Worm (Caenorhabditis elegans) whole organism, L1 larva: ENCODE results near the gene B0272.3.

Experiments
- C04F5.9 ChIP-seq: sonication (generic microtip); optimal IDR thresholded peaks from 2 replicates; lab custom pipeline; 2016; ENCODE audit warnings: missing genetic modification characterization, missing compliant biosample characterization
- C16A3.4 ChIP-seq: fragments of 150-350 bp; optimal IDR thresholded peaks from 2 replicates; lab custom pipeline; 2014; ENCODE audit warnings: missing biosample characterization, missing genetic modification characterization
- C34B4.2 ChIP-seq: sonication (generic microtip); optimal IDR thresholded peaks from 2 replicates; lab custom pipeline; 2017; ENCODE audit warnings: mild to moderate bottlenecking, missing genetic modification characterization, missing compliant biosample characterization
- Y116A8C.19 ChIP-seq: sonication (generic microtip); optimal IDR thresholded peaks from 2 replicates; lab custom pipeline; 2016; ENCODE audit warnings: missing compliant biosample characterization, missing genetic modification characterization, borderline replicate concordance
- aha-1 ChIP-seq: fragments of 150-350 bp; optimal IDR thresholded peaks from 2 replicates; lab custom pipeline; 2014; ENCODE audit warnings: missing biosample characterization, missing genetic modification characterization
- alr-1 ChIP-seq: fragments of 200-800 bp; sonication (Bioruptor generic); optimal IDR thresholded peaks from 2 replicates; lab custom pipeline; 2018; ENCODE audit warnings: borderline replicate concordance, mild to moderate bottlenecking, missing genetic modification characterization, missing compliant biosample characterization
- aly-2 ChIP-seq: fragments of 150-350 bp; optimal IDR thresholded peaks from 2 replicates; lab custom pipeline; 2014; ENCODE audit warnings: missing biosample characterization, missing genetic modification characterization
- ceh-8 ChIP-seq: fragments of 200-800 bp; sonication (Bioruptor generic); optimal IDR thresholded peaks from 2 replicates; lab custom pipeline; 2018; ENCODE audit warnings: mild to moderate bottlenecking, missing genetic modification characterization, moderate library complexity, missing compliant biosample characterization
- ceh-82 ChIP-seq, 3 experiments: fragments of 150-350 bp in 1 of 3; sonication (generic microtip) in 2 of 3; optimal IDR thresholded peaks; 2 replicates each; lab custom pipeline; 2014 to 2017; ENCODE audit warnings: missing biosample characterization in 3 of 3, missing genetic modification characterization in 3 of 3
- ceh-90 ChIP-seq: sonication (generic microtip); optimal IDR thresholded peaks from 2 replicates; lab custom pipeline; 2016; ENCODE audit warnings: missing genetic modification characterization, missing compliant biosample characterization
- dsc-1 ChIP-seq: sonication (generic microtip); optimal IDR thresholded peaks from 2 replicates; lab custom pipeline; 2016; ENCODE audit warnings: mild to moderate bottlenecking, missing genetic modification characterization, missing compliant biosample characterization
- efl-1 ChIP-seq, 4 experiments: fragments of 150-350 bp; optimal IDR thresholded peaks in 3 of 4; peaks in 1 of 4; 1 replicate in 1 of 4; 2 replicates in 3 of 4; lab custom pipeline; 2014; ENCODE audit warnings: missing biosample characterization in 2 of 4, missing genetic modification characterization in 2 of 4, missing genetic modification reagents in 2 of 4
- efl-3 ChIP-seq: fragments of 200-800 bp; sonication (Bioruptor generic); optimal IDR thresholded peaks from 2 replicates; lab custom pipeline; 2018; ENCODE audit warnings: mild to moderate bottlenecking, missing genetic modification characterization, missing compliant biosample characterization
- egl-13 ChIP-seq: sonication (generic microtip); optimal IDR thresholded peaks from 2 replicates; lab custom pipeline; 2016; ENCODE audit warnings: missing genotype, missing genetic modification reagents, missing genetic modification characterization, missing compliant biosample characterization
- fkh-4 ChIP-seq: sonication (generic microtip); optimal IDR thresholded peaks from 2 replicates; lab custom pipeline; 2016; ENCODE audit warnings: missing compliant biosample characterization, missing genetic modification characterization, borderline replicate concordance
- fkh-8 ChIP-seq: sonication (generic microtip); optimal IDR thresholded peaks from 2 replicates; lab custom pipeline; 2016; ENCODE audit warnings: mild to moderate bottlenecking, missing genetic modification characterization, missing compliant biosample characterization
- fos-1 ChIP-seq: fragments of 150-350 bp; optimal IDR thresholded peaks from 2 replicates; lab custom pipeline; 2014; ENCODE audit warnings: missing biosample characterization, missing genetic modification characterization
- hlh-17 ChIP-seq: fragments of 200-800 bp; sonication (Bioruptor generic); optimal IDR thresholded peaks from 2 replicates; lab custom pipeline; 2018; ENCODE audit warnings: missing genetic modification characterization, mild to moderate bottlenecking, missing compliant biosample characterization, moderate library complexity, borderline replicate concordance
- hpl-2 ChIP-seq: fragments of 150-350 bp; optimal IDR thresholded peaks from 2 replicates; lab custom pipeline; 2014; ENCODE audit warnings: missing biosample characterization, missing genetic modification reagents, missing genetic modification characterization
- irx-1 ChIP-seq: sonication (generic microtip); optimal IDR thresholded peaks from 2 replicates; lab custom pipeline; 2016; ENCODE audit warnings: missing genetic modification characterization, missing compliant biosample characterization
- isw-1 ChIP-seq: fragments of 200-800 bp; sonication (Bioruptor generic); IDR thresholded peaks from 2 replicates; pipeline ENCODE4 v1.3.6; 2022; ENCODE audit warnings: missing genetic modification characterization, missing compliant biosample characterization
- jun-1 ChIP-seq: fragments of 150-350 bp; optimal IDR thresholded peaks from 2 replicates; lab custom pipeline; 2014; ENCODE audit warnings: missing biosample characterization, missing genetic modification reagents, missing genetic modification characterization
- lin-13 ChIP-seq: fragments of 150-350 bp; optimal IDR thresholded peaks from 2 replicates; lab custom pipeline; 2014; ENCODE audit warnings: missing biosample characterization, missing genetic modification reagents, missing genetic modification characterization
- lin-14 ChIP-seq: fragments of 200-800 bp; sonication (Bioruptor generic); optimal IDR thresholded peaks from 2 replicates; lab custom pipeline; 2018; ENCODE audit warnings: mild to moderate bottlenecking, missing genetic modification characterization, moderate library complexity, missing compliant biosample characterization
- lin-15B ChIP-seq: fragments of 150-350 bp; sonication (generic microtip); optimal IDR thresholded peaks from 3 replicates; lab custom pipeline; 2014; ENCODE audit warnings: missing biosample characterization, missing genetic modification characterization
- lin-35 ChIP-seq, 2 experiments: fragments of 150-350 bp; optimal IDR thresholded peaks; 2 replicates each; lab custom pipeline; 2014; ENCODE audit warnings: missing biosample characterization in 2 of 2, missing genetic modification characterization in 2 of 2, missing genetic modification reagents in 2 of 2
- lir-3 ChIP-seq: sonication (generic microtip); optimal IDR thresholded peaks from 2 replicates; lab custom pipeline; 2016; ENCODE audit warnings: mild to moderate bottlenecking, missing genetic modification characterization, moderate library complexity, missing compliant biosample characterization; ENCODE audit not compliant: poor library complexity
- lsy-2 ChIP-seq, 2 experiments: fragments of 150-350 bp; optimal IDR thresholded peaks; 2 replicates each; lab custom pipeline; 2014; ENCODE audit warnings: missing biosample characterization in 2 of 2, missing genetic modification characterization in 2 of 2
- mdl-1 ChIP-seq, 2 experiments: fragments of 150-350 bp; optimal IDR thresholded peaks; 2 replicates each; lab custom pipeline; 2014 to 2017; ENCODE audit warnings: missing biosample characterization in 2 of 2, missing genetic modification characterization in 2 of 2, inconsistent platforms in 1 of 2
- mef-2 ChIP-seq: fragments of 150-350 bp; optimal IDR thresholded peaks from 2 replicates; lab custom pipeline; 2014; ENCODE audit warnings: missing biosample characterization, missing genetic modification characterization
- mep-1 ChIP-seq: fragments of 150-350 bp; optimal IDR thresholded peaks from 2 replicates; lab custom pipeline; 2014; ENCODE audit warnings: missing biosample characterization, missing genetic modification characterization
- nhr-11 ChIP-seq: fragments of 150-350 bp; optimal IDR thresholded peaks from 2 replicates; lab custom pipeline; 2014; ENCODE audit warnings: missing biosample characterization, missing genetic modification characterization
- nhr-19 ChIP-seq: fragments of 200-800 bp; sonication (Bioruptor generic); conservative IDR thresholded peaks from 2 replicates; pipeline ENCODE4 v1.3.6; 2022; ENCODE audit warnings: missing genetic modification characterization, missing compliant biosample characterization
- nhr-20 ChIP-seq: sonication (generic microtip); optimal IDR thresholded peaks from 2 replicates; lab custom pipeline; 2016; ENCODE audit warnings: mild to moderate bottlenecking, missing genetic modification characterization, missing compliant biosample characterization
- nhr-76 ChIP-seq: sonication (generic microtip); optimal IDR thresholded peaks from 2 replicates; lab custom pipeline; 2017; ENCODE audit warnings: missing biosample characterization, missing genetic modification characterization
- nhr-84 ChIP-seq: sonication (generic microtip); optimal IDR thresholded peaks from 2 replicates; lab custom pipeline; 2017; ENCODE audit warnings: missing biosample characterization, missing genetic modification characterization
- nhr-85 ChIP-seq: sonication (generic microtip); peaks from one replicate; lab custom pipeline; 2016; ENCODE audit warnings: missing genetic modification characterization, inconsistent platforms, missing compliant biosample characterization
- pag-3 ChIP-seq: sonication (generic microtip); optimal IDR thresholded peaks from 2 replicates; lab custom pipeline; 2017; ENCODE audit warnings: missing genetic modification characterization, mild to moderate bottlenecking, missing compliant biosample characterization, antibody characterized with exemption, borderline replicate concordance; ENCODE audit not compliant: insufficient read depth
- pax-3 ChIP-seq: fragments of 200-800 bp; sonication (Bioruptor generic); optimal IDR thresholded peaks from 2 replicates; lab custom pipeline; 2018; ENCODE audit warnings: mild to moderate bottlenecking, missing genetic modification characterization, moderate library complexity, missing compliant biosample characterization
- pqm-1 ChIP-seq: sonication (generic microtip); optimal IDR thresholded peaks from 3 replicates; lab custom pipeline; 2017; ENCODE audit warnings: missing biosample characterization, missing genetic modification characterization
- rnt-1 ChIP-seq: sonication (generic microtip); optimal IDR thresholded peaks from 2 replicates; lab custom pipeline; 2016; ENCODE audit warnings: mild to moderate bottlenecking, missing genetic modification characterization, moderate library complexity, missing compliant biosample characterization
- skn-1 ChIP-seq: fragments of 150-350 bp; optimal IDR thresholded peaks from 2 replicates; lab custom pipeline; 2014; ENCODE audit warnings: missing biosample characterization, missing genetic modification characterization
- sup-37 ChIP-seq: fragments of 200-800 bp; sonication (Bioruptor generic); optimal IDR thresholded peaks from 2 replicates; lab custom pipeline; 2018; ENCODE audit warnings: mild to moderate bottlenecking, missing genetic modification characterization, missing compliant biosample characterization
- swsn-7 ChIP-seq: sonication (generic microtip); optimal IDR thresholded peaks from 2 replicates; lab custom pipeline; 2016; ENCODE audit warnings: missing genetic modification characterization, missing compliant biosample characterization
- tbx-2 ChIP-seq: sonication (generic microtip); optimal IDR thresholded peaks from 2 replicates; lab custom pipeline; 2016; ENCODE audit warnings: missing genetic modification characterization, missing compliant biosample characterization
- tlp-1 ChIP-seq: fragments of 150-350 bp; optimal IDR thresholded peaks from 2 replicates; lab custom pipeline; 2014; ENCODE audit warnings: missing biosample characterization, missing genetic modification characterization
- unc-130 ChIP-seq: fragments of 150-350 bp; optimal IDR thresholded peaks from 2 replicates; lab custom pipeline; 2017; ENCODE audit warnings: missing biosample characterization, missing genetic modification characterization, inconsistent platforms
- unc-98 ChIP-seq: fragments of 200-800 bp; sonication (Bioruptor generic); IDR thresholded peaks from 2 replicates; pipeline ENCODE4 v1.3.6; 2022; ENCODE audit warnings: missing genetic modification characterization, missing compliant biosample characterization
- vab-15 ChIP-seq: sonication (generic microtip); optimal IDR thresholded peaks from 2 replicates; lab custom pipeline; 2017; ENCODE audit warnings: missing genotype, mild to moderate bottlenecking, missing genetic modification characterization, missing compliant biosample characterization
- xbp-1 ChIP-seq: sonication (generic microtip); optimal IDR thresholded peaks from 2 replicates; lab custom pipeline; 2016; ENCODE audit warnings: missing genetic modification characterization, missing compliant biosample characterization
- zag-1 ChIP-seq: fragments of 150-350 bp; optimal IDR thresholded peaks from 2 replicates; lab custom pipeline; 2014; ENCODE audit warnings: missing biosample characterization, missing genetic modification characterization
- zip-4 ChIP-seq: fragments of 200-800 bp; sonication (Bioruptor generic); optimal IDR thresholded peaks from 2 replicates; lab custom pipeline; 2018; ENCODE audit warnings: mild to moderate bottlenecking, missing genetic modification characterization, moderate library complexity, missing compliant biosample characterization

Gene B0272.3

ce11 chrX:9467573-9467972 is 36.3 kb downstream of the B0272.3 start (continued):
- peak; percentile 85 for TF ChIP-seq nhr-20 (tag; lab: Kevin White, UChicago)
- TF ChIP-seq nhr-84: no peak
- TF ChIP-seq fkh-4 (tag; lab: Kevin White, UChicago): no peak
- no peak for TF ChIP-seq sup-37 (GFP tag; lab: Kevin White, UChicago)
- TF ChIP-seq hpl-2 (GFP tag; lab: Kevin White, UChicago): no peak
- peak; percentile 48 for TF ChIP-seq nhr-85 (tag; lab: Kevin White, UChicago)
- TF ChIP-seq pag-3 (tag; lab: Kevin White, UChicago): no peak
- TF ChIP-seq hlh-17: no peak
- TF ChIP-seq efl-3: peak; percentile 28
- TF ChIP-seq tbx-2 (tag; lab: Kevin White, UChicago): peak; percentile 71
- no peak for TF ChIP-seq C34B4.2 (tag; lab: Kevin White, UChicago)
- TF ChIP-seq pqm-1 (tag; lab: Kevin White, UChicago): no peak
- TF ChIP-seq irx-1 (tag; lab: Kevin White, UChicago): peak; percentile 77
- peak; percentile 18 for TF ChIP-seq aha-1 (tag; lab: Kevin White, UChicago)
- TF ChIP-seq swsn-7 (tag; lab: Kevin White, UChicago): peak; percentile 70
- TF ChIP-seq ceh-90 (tag; lab: Kevin White, UChicago): no peak
- TF ChIP-seq egl-13 (tag; lab: Kevin White, UChicago): peak; percentile 27
- TF ChIP-seq Y116A8C.19 (tag; lab: Kevin White, UChicago): no peak
- peak; percentile 43 for TF ChIP-seq skn-1
- TF ChIP-seq nhr-76 (tag; lab: Kevin White, UChicago): peak; percentile 4
- peak; percentile 36 to 61 for TF ChIP-seq lin-35 (GFP tag; optimal IDR thresholded peaks at IDR 0.05; lab: Kevin White, UChicago)
- no peak for TF ChIP-seq zag-1
- peak; percentile 60 for TF ChIP-seq lin-14
- no peak for TF ChIP-seq unc-130 (tag; lab: Kevin White, UChicago)
- TF ChIP-seq zip-4 (GFP tag; lab: Kevin White, UChicago): peak; percentile 27
- TF ChIP-seq pax-3: peak; percentile 12
- peak; percentile 70 for TF ChIP-seq nhr-19
- TF ChIP-seq ceh-8 (GFP tag; lab: Kevin White, UChicago): peak; percentile 77
- peak; percentile 72 for TF ChIP-seq rnt-1 (tag; lab: Kevin White, UChicago)
- no peak for TF ChIP-seq aly-2 (tag; lab: Kevin White, UChicago)
- TF ChIP-seq fos-1 (tag; lab: Kevin White, UChicago): peak; percentile 70
- peak; percentile 41 to 74 (median 70) for TF ChIP-seq ceh-82 (tag; optimal IDR thresholded peaks at IDR 0.05; lab: Kevin White, UChicago)
- TF ChIP-seq lir-3 (tag; lab: Kevin White, UChicago): peak; percentile 62
- no peak for TF ChIP-seq alr-1
- TF ChIP-seq lin-13: peak; percentile 5
- peak; percentile 67 for TF ChIP-seq C16A3.4 (tag; lab: Kevin White, UChicago)
- TF ChIP-seq tlp-1 (tag; lab: Kevin White, UChicago): no peak
- TF ChIP-seq lin-15B (tag; lab: Kevin White, UChicago): no peak
- no peak for TF ChIP-seq unc-98 (GFP tag; lab: Robert Waterston, UW)
- peak in 1 of 2 experiments; percentile 66 for TF ChIP-seq mdl-1 (tag; optimal IDR thresholded peaks at IDR 0.05; lab: Kevin White, UChicago)
- TF ChIP-seq dsc-1 (tag; lab: Kevin White, UChicago): peak; percentile 87
- TF ChIP-seq fkh-8 (tag; lab: Kevin White, UChicago): peak; percentile 33
- TF ChIP-seq vab-15: no peak
- TF ChIP-seq efl-1 (optimal IDR thresholded peaks at IDR 0.05; lab: Kevin White, UChicago): peak in 1 of 2 experiments; percentile 39
- TF ChIP-seq efl-1 (GFP tag; optimal IDR thresholded peaks at IDR 0.05 in 1 of 2; lab: Kevin White, UChicago): peak in 1 of 2 experiments; percentile 89
- peak; percentile 63 to 68 for TF ChIP-seq lsy-2 (tag; optimal IDR thresholded peaks at IDR 0.05; lab: Kevin White, UChicago)
- peak; percentile 23 for TF ChIP-seq isw-1 (GFP tag; lab: Robert Waterston, UW)
- TF ChIP-seq mef-2 (tag; lab: Kevin White, UChicago): no peak
- no peak for TF ChIP-seq nhr-11
- TF ChIP-seq jun-1 (tag; lab: Kevin White, UChicago): peak; percentile 60
- peak; percentile 75 for TF ChIP-seq mep-1 (tag; lab: Kevin White, UChicago)
- peak; percentile 74 for TF ChIP-seq xbp-1 (tag; lab: Kevin White, UChicago)
- TF ChIP-seq C04F5.9 (tag; lab: Kevin White, UChicago): no peak
